Worm (Caenorhabditis elegans) whole organism, L4/young adult: ENCODE results near the gene Y41D4B.14.

Source experiments
- W03F9.2 ChIP-seq: fragments of 150-350 bp; optimal IDR thresholded peaks from 2 replicates; lab custom pipeline; 2014; ENCODE audit warnings: missing biosample characterization, missing genetic modification characterization
- dao-5 ChIP-seq: sonication (generic microtip); optimal IDR thresholded peaks from 2 replicates; lab custom pipeline; 2016; ENCODE audit warnings: missing genotype, missing genetic modification characterization, moderate library complexity, missing compliant biosample characterization
- him-1 ChIP-seq: sonication (generic microtip); optimal IDR thresholded peaks from 2 replicates; lab custom pipeline; 2016; ENCODE audit warnings: missing genotype, missing genetic modification reagents, missing genetic modification characterization, missing compliant biosample characterization

Y41D4B.14 gene

ce11 chrIV:1626342-1626855, 49.6 kb downstream of the Y41D4B.14 start, which contains the start of gene nhr-146:
Gene nhr-146, plus strand, starts transcription at chrIV:1626805.
- TF ChIP-seq W03F9.2 (tag; lab: Kevin White, UChicago) (no peak), him-1 (no peak), dao-5 (tag; lab: Kevin White, UChicago) (no peak)

- no peak for TF ChIP-seq dao-5 (tag; lab: Kevin White, UChicago)
- TF ChIP-seq W03F9.2 (tag; lab: Kevin White, UChicago) = no peak
- no peak for TF ChIP-seq him-1
Observed at ce11 chrIV:1628281-1628680, 51.5 kb downstream of the Y41D4B.14 start.
